Fruit fly (Drosophila melanogaster) whole organism, embryonic: ENCODE results near the gene ph-p.
A peak's percentile ranks its signal among the peaks of the same experiment; 100 is the strongest.

ENCODE experiments used
- CG11093 ChIP-seq: fragments of 200-800 bp; sonication (Bioruptor generic); IDR thresholded peaks from 3 replicates; pipeline ENCODE4 v1.3.6; 2022; ENCODE audit warnings: missing biosample characterization, missing genetic modification characterization
- CG11504 ChIP-seq: fragments of 200-800 bp; sonication (Bioruptor generic); optimal IDR thresholded peaks from 3 replicates; lab custom pipeline; 2019; ENCODE audit warnings: missing biosample characterization, mild to moderate bottlenecking, missing genetic modification characterization, moderate library complexity
- CG11560 ChIP-seq: fragments of 200-800 bp; sonication (Bioruptor generic); IDR thresholded peaks from 3 replicates; pipeline ENCODE4 v1.3.6; 2022; ENCODE audit warnings: missing biosample characterization, missing genetic modification characterization
- CG12391 ChIP-seq: fragments of 200-800 bp; sonication (Bioruptor generic); optimal IDR thresholded peaks from 3 replicates; lab custom pipeline; 2018; ENCODE audit warnings: missing biosample characterization, mild to moderate bottlenecking, missing genetic modification characterization, moderate library complexity
- CG13775 ChIP-seq: fragments of 200-800 bp; sonication (Bioruptor generic); optimal IDR thresholded peaks from 3 replicates; lab custom pipeline; 2017; ENCODE audit warnings: missing biosample characterization, mild to moderate bottlenecking, missing genetic modification characterization
- CG14710 ChIP-seq: fragments of 200-800 bp; sonication (Bioruptor generic); optimal IDR thresholded peaks from 3 replicates; lab custom pipeline; 2019; ENCODE audit warnings: missing biosample characterization, mild to moderate bottlenecking, missing genetic modification characterization, moderate library complexity
- CG15514 ChIP-seq: fragments of 200-800 bp; sonication (Bioruptor generic); optimal IDR thresholded peaks from 3 replicates; lab custom pipeline; 2017; ENCODE audit warnings: missing biosample characterization, missing genetic modification characterization, mild to moderate bottlenecking, moderate library complexity, missing genetic modification reagents
- CG17802 ChIP-seq: fragments of 200-800 bp; sonication (Bioruptor generic); optimal IDR thresholded peaks from 2 replicates; lab custom pipeline; 2018; ENCODE audit warnings: missing biosample characterization, mild to moderate bottlenecking, missing genetic modification characterization, moderate library complexity
- CG2116 ChIP-seq: fragments of 200-800 bp; sonication (Bioruptor generic); optimal IDR thresholded peaks from 3 replicates; lab custom pipeline; 2018; ENCODE audit warnings: missing biosample characterization, mild to moderate bottlenecking, missing genetic modification characterization
- CG2120 ChIP-seq: fragments of 200-800 bp; sonication (Bioruptor generic); optimal IDR thresholded peaks from 3 replicates; lab custom pipeline; 2016; ENCODE audit warnings: missing biosample characterization, missing genetic modification characterization
- CG2678 ChIP-seq: fragments of 200-800 bp; sonication (Bioruptor generic); optimal IDR thresholded peaks from 3 replicates; lab custom pipeline; 2019; ENCODE audit warnings: missing biosample characterization, mild to moderate bottlenecking, missing genetic modification characterization, moderate library complexity
- CG2712 ChIP-seq: fragments of 200-800 bp; optimal IDR thresholded peaks from 3 replicates; lab custom pipeline; 2019; ENCODE audit warnings: missing biosample characterization, mild to moderate bottlenecking, missing genetic modification characterization, moderate library complexity
- CG2875 ChIP-seq: fragments of 200-800 bp; sonication (Bioruptor generic); optimal IDR thresholded peaks from 2 replicates; lab custom pipeline; 2017; ENCODE audit warnings: missing biosample characterization, mild to moderate bottlenecking, missing genetic modification characterization, missing genetic modification reagents
- CG32767 ChIP-seq: fragments of 200-800 bp; sonication (Bioruptor generic); IDR thresholded peaks from 2 replicates; pipeline ENCODE4 v1.3.6; 2022; ENCODE audit warnings: missing biosample characterization, missing genetic modification characterization
- CG3281 ChIP-seq: fragments of 200-800 bp; sonication (Bioruptor generic); optimal IDR thresholded peaks from 3 replicates; lab custom pipeline; 2017; ENCODE audit warnings: missing biosample characterization, mild to moderate bottlenecking, missing genetic modification characterization
- CG7963 ChIP-seq: fragments of 200-800 bp; sonication (Bioruptor generic); IDR thresholded peaks from 3 replicates; pipeline ENCODE4 v1.3.6; 2022; ENCODE audit warnings: missing biosample characterization, missing genetic modification characterization; ENCODE audit not compliant: partially characterized antibody
- CG8089 ChIP-seq: fragments of 200-800 bp; sonication (Bioruptor generic); optimal IDR thresholded peaks from 3 replicates; lab custom pipeline; 2016; ENCODE audit warnings: missing biosample characterization, missing genetic modification characterization
- CG8281 ChIP-seq: fragments of 200-800 bp; sonication (Bioruptor generic); optimal IDR thresholded peaks from 2 replicates; lab custom pipeline; 2018; ENCODE audit warnings: missing biosample characterization, mild to moderate bottlenecking, missing genetic modification characterization, moderate library complexity
- CG8944 ChIP-seq: fragments of 200-800 bp; sonication (Bioruptor generic); optimal IDR thresholded peaks from 3 replicates; lab custom pipeline; 2016; ENCODE audit warnings: missing biosample characterization, missing genetic modification characterization
- CG9876 ChIP-seq: fragments of 200-800 bp; sonication (Bioruptor generic); optimal IDR thresholded peaks from 2 replicates; lab custom pipeline; 2016; ENCODE audit warnings: missing biosample characterization, missing genetic modification characterization
- CTCF ChIP-seq: fragments of 200-800 bp; sonication (Bioruptor generic); optimal IDR thresholded peaks from 2 replicates; lab custom pipeline; 2017; ENCODE audit warnings: missing biosample characterization, mild to moderate bottlenecking, missing genetic modification characterization, moderate library complexity
- CoRest ChIP-seq: fragments of 200-800 bp; sonication (Bioruptor generic); optimal IDR thresholded peaks from 3 replicates; lab custom pipeline; 2018; ENCODE audit warnings: missing biosample characterization, mild to moderate bottlenecking, missing genetic modification characterization, moderate library complexity
- Dip3 ChIP-seq: fragments of 200-800 bp; sonication (Bioruptor generic); optimal IDR thresholded peaks from 3 replicates; lab custom pipeline; 2016; ENCODE audit warnings: missing biosample characterization, missing genetic modification characterization
- Dll ChIP-seq: fragments of 200-800 bp; sonication (Bioruptor generic); IDR thresholded peaks from 4 replicates; pipeline ENCODE4 v1.3.6; 2022; ENCODE audit warnings: missing biosample characterization, missing genetic modification characterization; ENCODE audit not compliant: partially characterized antibody
- Drgx ChIP-seq: fragments of 200-800 bp; sonication (Bioruptor generic); IDR thresholded peaks from 2 replicates; pipeline ENCODE4 v1.3.6; 2022; ENCODE audit warnings: missing biosample characterization, missing genetic modification characterization
- ERR ChIP-seq: fragments of 200-800 bp; sonication (Bioruptor generic); optimal IDR thresholded peaks from 2 replicates; lab custom pipeline; 2016; ENCODE audit warnings: missing biosample characterization, missing genetic modification characterization
- Fer1 ChIP-seq: fragments of 200-800 bp; sonication (Bioruptor generic); optimal IDR thresholded peaks from 2 replicates; lab custom pipeline; 2017; ENCODE audit warnings: missing biosample characterization, mild to moderate bottlenecking, missing genetic modification characterization
- HLHmδ ChIP-seq: fragments of 200-800 bp; sonication (Bioruptor generic); optimal IDR thresholded peaks from 2 replicates; lab custom pipeline; 2018; ENCODE audit warnings: missing biosample characterization, mild to moderate bottlenecking, missing genetic modification characterization, moderate library complexity
- NfI ChIP-seq: fragments of 200-800 bp; sonication (Bioruptor generic); optimal IDR thresholded peaks from 3 replicates; lab custom pipeline; 2018; ENCODE audit warnings: missing biosample characterization, mild to moderate bottlenecking, missing genetic modification characterization, moderate library complexity
- Pdp1 ChIP-seq, 2 experiments: fragments of 200-800 bp; sonication (Bioruptor generic); optimal IDR thresholded peaks; 3 replicates each; lab custom pipeline; 2016; ENCODE audit warnings: missing biosample characterization in 2 of 2, missing genetic modification characterization in 2 of 2, mild to moderate bottlenecking in 1 of 2, moderate library complexity in 1 of 2
- Ssrp ChIP-seq: fragments of 200-800 bp; sonication (Bioruptor generic); optimal IDR thresholded peaks from 2 replicates; lab custom pipeline; 2018; ENCODE audit warnings: missing biosample characterization, mild to moderate bottlenecking, missing genetic modification characterization, moderate library complexity
- ato ChIP-seq: fragments of 200-800 bp; sonication (Bioruptor generic); IDR thresholded peaks from 2 replicates; pipeline ENCODE4 v1.3.6; 2022; ENCODE audit warnings: missing biosample characterization, missing genetic modification characterization; ENCODE audit not compliant: partially characterized antibody
- bowl ChIP-seq: fragments of 200-800 bp; sonication (Bioruptor generic); IDR thresholded peaks from 2 replicates; pipeline ENCODE4 v1.3.6; 2022; ENCODE audit warnings: missing biosample characterization, missing genetic modification characterization
- chn ChIP-seq: fragments of 200-800 bp; sonication (Bioruptor generic); optimal IDR thresholded peaks from 2 replicates; lab custom pipeline; 2016; ENCODE audit warnings: missing biosample characterization, missing genetic modification characterization
- crol ChIP-seq: fragments of 200-800 bp; sonication (Bioruptor generic); IDR thresholded peaks from 2 replicates; pipeline ENCODE4 v1.3.6; 2022; ENCODE audit warnings: missing biosample characterization, missing genetic modification characterization
- esg ChIP-seq: fragments of 200-800 bp; sonication (Bioruptor generic); conservative IDR thresholded peaks from 2 replicates; pipeline ENCODE4 v1.3.6; 2022; ENCODE audit warnings: missing biosample characterization, missing genetic modification characterization
- fu2 ChIP-seq: fragments of 200-800 bp; sonication (Bioruptor generic); optimal IDR thresholded peaks from 2 replicates; lab custom pipeline; 2016; ENCODE audit warnings: missing biosample characterization, missing genetic modification characterization
- gcm ChIP-seq: fragments of 200-800 bp; sonication (Bioruptor generic); optimal IDR thresholded peaks from 2 replicates; lab custom pipeline; 2019; ENCODE audit warnings: missing biosample characterization, mild to moderate bottlenecking, missing genetic modification characterization, moderate library complexity
- hb ChIP-seq: fragments of 200-800 bp; sonication (Bioruptor generic); IDR thresholded peaks from 3 replicates; pipeline ENCODE4 v1.3.6; 2022; ENCODE audit warnings: missing biosample characterization, missing genetic modification characterization; ENCODE audit not compliant: partially characterized antibody
- insv ChIP-seq, 2 experiments: fragments of 200-800 bp; sonication (Bioruptor generic); optimal IDR thresholded peaks; 3 replicates each; lab custom pipeline; 2016 to 2018; ENCODE audit warnings: missing biosample characterization in 2 of 2, missing genetic modification characterization in 2 of 2
- lilli ChIP-seq: fragments of 200-800 bp; sonication (Bioruptor generic); optimal IDR thresholded peaks from 3 replicates; lab custom pipeline; 2016; ENCODE audit warnings: missing biosample characterization, missing genetic modification characterization
- mam ChIP-seq: fragments of 200-800 bp; sonication (Bioruptor generic); optimal IDR thresholded peaks from 3 replicates; lab custom pipeline; 2016; ENCODE audit warnings: missing biosample characterization, missing genetic modification characterization
- nau ChIP-seq: fragments of 200-800 bp; sonication (Bioruptor generic); optimal IDR thresholded peaks from 3 replicates; lab custom pipeline; 2017; ENCODE audit warnings: missing biosample characterization, mild to moderate bottlenecking, missing genetic modification characterization, missing genetic modification reagents
- pan ChIP-seq, 4 experiments: fragments of >200 bp in 3 of 4; fragments of 200-800 bp in 1 of 4; sonication (Bioruptor generic) in 1 of 4; optimal IDR thresholded peaks in 3 of 4; IDR thresholded peaks in 1 of 4; 2 replicates each; pipeline versions ENCODE4 v1.3.6 to Lab custom; 2017 to 2022; ENCODE audit warnings: missing biosample characterization in 2 of 4, missing genetic modification characterization in 2 of 4, mixed read lengths in 1 of 4
- prd ChIP-seq, 3 experiments: fragments of >200 bp in 2 of 3; fragments of 200-800 bp in 1 of 3; sonication (Bioruptor generic) in 1 of 3; optimal IDR thresholded peaks in 2 of 3; IDR thresholded peaks in 1 of 3; 2 replicates in 2 of 3; 3 replicates in 1 of 3; pipeline versions ENCODE4 v1.3.6 to Lab custom; 2017 to 2022; ENCODE audit warnings: missing biosample characterization in 1 of 3, missing genetic modification characterization in 1 of 3
- stwl ChIP-seq: fragments of 200-800 bp; sonication (Bioruptor generic); optimal IDR thresholded peaks from 3 replicates; lab custom pipeline; 2018; ENCODE audit warnings: missing biosample characterization, mild to moderate bottlenecking, missing genetic modification characterization, moderate library complexity
- tna ChIP-seq: fragments of 200-800 bp; sonication (Bioruptor generic); IDR thresholded peaks from 2 replicates; pipeline ENCODE4 v1.3.6; 2022; ENCODE audit warnings: missing biosample characterization, missing genetic modification characterization; ENCODE audit not compliant: partially characterized antibody
- vvl ChIP-seq: fragments of 200-800 bp; sonication (Bioruptor generic); IDR thresholded peaks from 2 replicates; pipeline ENCODE4 v1.3.6; 2022; ENCODE audit warnings: missing biosample characterization, missing genetic modification characterization

The ph-p gene

dm6 chrX:2094072-2094761 lies 44.0 kb downstream of the ph-p start, which contains the start of gene csw (continued):
- TF ChIP-seq CG2712 (tag; lab: Kevin White, UChicago) = peak; percentile 30
- no peak for TF ChIP-seq CG8089 (GFP tag; lab: Kevin White, UChicago)
- no peak for TF ChIP-seq prd (optimal IDR thresholded peaks at IDR 0.05; lab: Kevin White, UChicago)
- peak; percentile 34; the same call in 1 of the 3 replicates for TF ChIP-seq prd (GFP tag; IDR thresholded peaks at IDR 0.05; lab: Robert Waterston, UW)
- peak; percentile 57 for TF ChIP-seq CoRest (tag; lab: Kevin White, UChicago)
- TF ChIP-seq CG8281 (tag; lab: Kevin White, UChicago) = no peak
- TF ChIP-seq hb (GFP tag; lab: Robert Waterston, UW) = no peak
- peak; percentile 15 for TF ChIP-seq CG2678
- peak; percentile 33 for TF ChIP-seq Fer1 (GFP tag; lab: Kevin White, UChicago)
- TF ChIP-seq CG17802 (tag; lab: Kevin White, UChicago) = no peak
- no peak for TF ChIP-seq CG3281 (GFP tag; lab: Kevin White, UChicago)
- TF ChIP-seq nau (GFP tag; lab: Kevin White, UChicago) = no peak
- no peak for TF ChIP-seq tna (GFP tag; lab: Robert Waterston, UW)
- TF ChIP-seq CG11504 = no peak
- no peak for TF ChIP-seq CG2875
- 0 out of 3 replicates have a peak, but pooled peaks have one; percentile 15 for TF ChIP-seq CG11560
- no peak for TF ChIP-seq CG32767 (GFP tag; lab: Robert Waterston, UW)
- no peak for TF ChIP-seq HLHmδ (GFP tag; lab: Kevin White, UChicago)
- peak; percentile 65 for TF ChIP-seq CG14710
- TF ChIP-seq chn (GFP tag; lab: Kevin White, UChicago) = no peak
- no peak for TF ChIP-seq CG7963 (GFP tag; lab: Robert Waterston, UW)
- TF ChIP-seq mam (GFP tag; lab: Kevin White, UChicago) = peak; percentile 59
- peak; percentile 81 for TF ChIP-seq CG2116
- TF ChIP-seq bowl (GFP tag; lab: Robert Waterston, UW) = no peak
- TF ChIP-seq lilli = peak; percentile 64
- TF ChIP-seq Dip3 = peak; percentile 3
- peak; percentile 54 for TF ChIP-seq stwl
- TF ChIP-seq CG11093 = no peak
- TF ChIP-seq ERR (GFP tag; lab: Kevin White, UChicago) = peak; percentile 19
- peak; percentile 54 for TF ChIP-seq ato (GFP tag; lab: Robert Waterston, UW)
- TF ChIP-seq pan (optimal IDR thresholded peaks at IDR 0.05; lab: Kevin White, UChicago) = no peak
- no peak for TF ChIP-seq pan (GFP tag; optimal IDR thresholded peaks at IDR 0.05 in 1 of 2, IDR thresholded peaks at IDR 0.05 in 1 of 2)
- TF ChIP-seq CG2120 = peak; percentile 69
- TF ChIP-seq Ssrp (tag; lab: Kevin White, UChicago) = no peak
- peak; percentile 90 for TF ChIP-seq CG15514
- peak; percentile 41 for TF ChIP-seq fu2 (GFP tag; lab: Kevin White, UChicago)
- TF ChIP-seq insv (GFP tag; optimal IDR thresholded peaks at IDR 0.05; lab: Kevin White, UChicago) = peak; percentile 39 to 95
- TF ChIP-seq Pdp1 (GFP tag; optimal IDR thresholded peaks at IDR 0.05; lab: Kevin White, UChicago) = peak; percentile 30 to 48
- TF ChIP-seq NfI (GFP tag; lab: Kevin White, UChicago) = peak; percentile 41
- TF ChIP-seq Drgx = peak; percentile 86
- TF ChIP-seq crol (GFP tag; lab: Robert Waterston, UW) = peak; percentile 64
- peak; percentile 25; the same call in 1 of the 2 replicates for TF ChIP-seq vvl
- TF ChIP-seq CG13775 = peak; percentile 25
- peak; percentile 33 for TF ChIP-seq CG12391 (tag; lab: Kevin White, UChicago)
- peak; percentile 54 for TF ChIP-seq CG8944 (GFP tag; lab: Kevin White, UChicago)
- no peak for TF ChIP-seq gcm (GFP tag; lab: Kevin White, UChicago)
- TF ChIP-seq CG9876 = no peak
- no peak for TF ChIP-seq Dll (GFP tag; lab: Robert Waterston, UW)
- no peak for TF ChIP-seq esg
- peak; percentile 76 for TF ChIP-seq CTCF (GFP tag; lab: Kevin White, UChicago)
